Worm (Caenorhabditis elegans): ENCODE data around the gene Y43F8B.9.

The Y43F8B.9 gene

DNA sequence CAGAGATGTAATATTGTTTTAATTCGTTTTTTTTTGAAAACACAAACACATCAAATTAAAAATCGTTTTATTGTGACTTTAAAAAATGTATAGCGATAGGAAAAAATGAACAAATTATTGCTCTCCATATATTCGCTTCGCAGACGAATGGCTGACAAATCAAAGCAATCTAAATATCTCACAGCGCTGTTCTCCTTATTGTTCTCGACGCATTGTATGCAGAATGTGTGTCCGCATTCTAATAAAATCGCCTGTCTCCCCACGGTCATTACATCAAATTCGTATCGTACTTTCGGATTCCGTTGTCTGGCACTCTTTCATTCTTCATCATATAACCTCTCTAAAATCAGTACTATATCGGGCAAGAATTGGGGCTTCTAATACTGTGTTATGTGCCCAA, at the start of gene Y43F8B.9:
Y43F8B.9 (plus strand) TSS at position 301 of the 400 bp plus-strand sequence.
- TF ChIP-seq ets-7 (tag; optimal IDR thresholded peaks at IDR 0.05): no peak

- TF ChIP-seq tbx-37 (GFP tag; conservative IDR thresholded peaks at IDR 0.05): no peak
- TF ChIP-seq ets-7 (tag; optimal IDR thresholded peaks at IDR 0.05): no peak
- TF ChIP-seq scrt-1 (GFP tag; IDR thresholded peaks at IDR 0.05): no peak
- no peak for TF ChIP-seq pes-1 (GFP tag; IDR thresholded peaks at IDR 0.05)
- no peak for TF ChIP-seq ama-1 (optimal IDR thresholded peaks at IDR 0.05)
- TF ChIP-seq hmbx-1 (tag; optimal IDR thresholded peaks at IDR 0.05): no peak
- TF ChIP-seq F13C5.2 (tag; optimal IDR thresholded peaks at IDR 0.05): no peak
- TF ChIP-seq tbx-11 (GFP tag; IDR thresholded peaks at IDR 0.05): no peak
- no peak for TF ChIP-seq B0310.2 (tag; optimal IDR thresholded peaks at IDR 0.05)
These were observed 49.0 kb upstream of the Y43F8B.9 start for ce11 chrV:19428936-19429335.

ce11 chrV:19429605-19430004, 48.3 kb upstream of the Y43F8B.9 start:
- TF ChIP-seq pes-1 (GFP tag; IDR thresholded peaks at IDR 0.05) (no peak), B0310.2 (tag; optimal IDR thresholded peaks at IDR 0.05) (no peak), sea-1 (GFP tag; conservative IDR thresholded peaks at IDR 0.05) (no peak), hmbx-1 (tag; optimal IDR thresholded peaks at IDR 0.05) (no peak), ama-1 (optimal IDR thresholded peaks at IDR 0.05) (no peak), ceh-13 (GFP tag; optimal IDR thresholded peaks at IDR 0.05) (no peak), ets-7 (tag; optimal IDR thresholded peaks at IDR 0.05) (no peak), tbx-11 (GFP tag; IDR thresholded peaks at IDR 0.05) (no peak), scrt-1 (GFP tag; IDR thresholded peaks at IDR 0.05) (no peak)

DNA sequence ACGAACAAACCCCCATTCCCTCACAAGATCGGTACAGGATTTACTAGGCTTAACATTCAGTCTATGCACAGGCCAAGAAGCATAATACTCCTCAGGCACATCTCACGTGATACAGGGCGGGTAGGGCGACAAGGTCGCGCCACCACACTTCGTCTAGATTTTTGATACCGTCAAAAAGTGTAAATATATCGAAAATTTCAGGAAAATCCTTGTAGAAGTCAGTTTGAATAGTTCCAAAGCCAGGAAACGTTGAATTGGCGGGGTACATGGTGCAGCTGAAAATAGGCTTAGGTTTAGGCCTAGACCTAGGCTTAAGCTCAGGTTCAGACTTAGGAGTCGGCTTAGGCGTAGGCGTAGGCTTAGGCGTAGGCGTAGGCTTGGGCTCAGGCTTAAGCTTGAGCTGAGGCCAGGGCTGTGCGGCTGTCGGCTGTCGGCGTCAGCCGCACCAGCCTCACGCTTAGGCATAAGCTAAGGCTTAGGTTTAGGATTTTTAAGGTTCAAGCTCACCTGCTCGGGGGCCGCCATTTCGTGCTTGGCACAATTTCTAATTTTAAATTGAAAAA, 47.5 kb upstream of the Y43F8B.9 start:
- TF ChIP-seq hmg-4 (GFP tag; optimal IDR thresholded peaks at IDR 0.05) (peak; percentile 26), hmbx-1 (tag; optimal IDR thresholded peaks at IDR 0.05) (no peak), tra-4 (tag; optimal IDR thresholded peaks at IDR 0.05) (no peak), tbx-11 (GFP tag; IDR thresholded peaks at IDR 0.05) (no peak), hnd-1 (tag; optimal IDR thresholded peaks at IDR 0.05) (no peak), ets-7 (tag; optimal IDR thresholded peaks at IDR 0.05) (no peak), B0310.2 (tag; optimal IDR thresholded peaks at IDR 0.05) (no peak), ceh-36 (tag; optimal IDR thresholded peaks at IDR 0.05) (peak; percentile 50), aly-1 (tag; optimal IDR thresholded peaks at IDR 0.05) (no peak)

DNA sequence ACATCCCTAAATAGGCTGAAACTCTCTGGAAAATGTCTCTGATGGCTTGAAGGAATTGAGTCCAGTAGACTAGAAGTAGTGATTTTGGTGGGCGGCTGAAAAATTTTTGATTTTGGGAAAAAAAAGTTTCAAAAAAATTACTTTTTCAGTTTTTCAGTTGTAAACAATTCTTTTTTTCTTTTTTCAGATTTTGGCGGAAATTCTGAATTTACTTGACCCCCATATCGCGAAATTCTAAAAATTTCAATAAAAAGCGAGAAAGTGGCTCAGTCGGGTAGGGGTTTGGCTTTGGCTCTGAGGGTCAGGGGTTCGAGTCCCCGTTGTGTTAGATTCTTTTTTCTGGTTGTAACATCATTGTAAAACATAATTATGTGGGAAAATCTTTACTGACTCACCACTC, 46.9 kb upstream of the Y43F8B.9 start, which contains the start of gene srw-85:
srw-85 (minus strand) TSS at position 101 of the 400 bp plus-strand sequence.
- TF ChIP-seq ceh-13 (GFP tag; optimal IDR thresholded peaks at IDR 0.05) (no peak), tra-4 (tag; optimal IDR thresholded peaks at IDR 0.05) (no peak), tbx-11 (GFP tag; IDR thresholded peaks at IDR 0.05) (no peak), B0310.2 (tag; optimal IDR thresholded peaks at IDR 0.05) (no peak), sea-1 (GFP tag; conservative IDR thresholded peaks at IDR 0.05) (no peak), flt-1 (GFP tag; IDR thresholded peaks at IDR 0.05) (no peak), ceh-36 (tag; optimal IDR thresholded peaks at IDR 0.05) (no peak), F13C5.2 (tag; optimal IDR thresholded peaks at IDR 0.05) (no peak), aly-1 (tag; optimal IDR thresholded peaks at IDR 0.05) (no peak), hmg-4 (GFP tag; optimal IDR thresholded peaks at IDR 0.05) (no peak), pes-1 (GFP tag; IDR thresholded peaks at IDR 0.05) (no peak), scrt-1 (GFP tag; IDR thresholded peaks at IDR 0.05) (no peak), ets-7 (tag; optimal IDR thresholded peaks at IDR 0.05) (no peak), hmbx-1 (tag; optimal IDR thresholded peaks at IDR 0.05) (no peak), hnd-1 (tag; optimal IDR thresholded peaks at IDR 0.05) (no peak), tbx-37 (GFP tag; conservative IDR thresholded peaks at IDR 0.05) (no peak), ama-1 (optimal IDR thresholded peaks at IDR 0.05) (no peak)

- TF ChIP-seq ama-1 (optimal IDR thresholded peaks at IDR 0.05) (no peak), tra-4 (tag; optimal IDR thresholded peaks at IDR 0.05) (no peak), tbx-11 (GFP tag; IDR thresholded peaks at IDR 0.05) (no peak), hmg-4 (GFP tag; optimal IDR thresholded peaks at IDR 0.05) (no peak)
These were observed 45.9 kb upstream of the Y43F8B.9 start for ce11 chrV:19432030-19432429.

- no peak for TF ChIP-seq scrt-1 (GFP tag; IDR thresholded peaks at IDR 0.05)
- no peak for TF ChIP-seq ceh-13 (GFP tag; optimal IDR thresholded peaks at IDR 0.05)
- TF ChIP-seq ama-1 (optimal IDR thresholded peaks at IDR 0.05): no peak
- TF ChIP-seq ceh-36 (tag; optimal IDR thresholded peaks at IDR 0.05): no peak
- TF ChIP-seq ets-7 (tag; optimal IDR thresholded peaks at IDR 0.05): no peak
- no peak for TF ChIP-seq hmg-4 (GFP tag; optimal IDR thresholded peaks at IDR 0.05)
- no peak for TF ChIP-seq tra-4 (tag; optimal IDR thresholded peaks at IDR 0.05)
- TF ChIP-seq tbx-37 (GFP tag; conservative IDR thresholded peaks at IDR 0.05): no peak
- TF ChIP-seq F13C5.2 (tag; optimal IDR thresholded peaks at IDR 0.05): no peak
- no peak for TF ChIP-seq pes-1 (GFP tag; IDR thresholded peaks at IDR 0.05)
- TF ChIP-seq tbx-11 (GFP tag; IDR thresholded peaks at IDR 0.05): no peak
- TF ChIP-seq aly-1 (tag; optimal IDR thresholded peaks at IDR 0.05): no peak
These were observed 45.0 kb upstream of the Y43F8B.9 start, which contains the start of gene C25F9.11 for ce11 chrV:19432972-19433371. TSS of gene C25F9.11 (minus strand) at chrV:19433072.

- TF ChIP-seq hnd-1 (tag; optimal IDR thresholded peaks at IDR 0.05): no peak
- no peak for TF ChIP-seq tra-4 (tag; optimal IDR thresholded peaks at IDR 0.05)
- no peak for TF ChIP-seq ceh-13 (GFP tag; optimal IDR thresholded peaks at IDR 0.05)
- no peak for TF ChIP-seq aly-1 (tag; optimal IDR thresholded peaks at IDR 0.05)
- no peak for TF ChIP-seq ets-7 (tag; optimal IDR thresholded peaks at IDR 0.05)
- no peak for TF ChIP-seq sea-1 (GFP tag; conservative IDR thresholded peaks at IDR 0.05)
- no peak for TF ChIP-seq B0310.2 (tag; optimal IDR thresholded peaks at IDR 0.05)
- no peak for TF ChIP-seq tbx-11 (GFP tag; IDR thresholded peaks at IDR 0.05)
- TF ChIP-seq hmg-4 (GFP tag; optimal IDR thresholded peaks at IDR 0.05): no peak
- no peak for TF ChIP-seq ceh-36 (tag; optimal IDR thresholded peaks at IDR 0.05)
- TF ChIP-seq F13C5.2 (tag; optimal IDR thresholded peaks at IDR 0.05): no peak
- no peak for TF ChIP-seq tbx-37 (GFP tag; conservative IDR thresholded peaks at IDR 0.05)
- no peak for TF ChIP-seq pes-1 (GFP tag; IDR thresholded peaks at IDR 0.05)
- no peak for TF ChIP-seq ama-1 (optimal IDR thresholded peaks at IDR 0.05)
These were observed 44.0 kb upstream of the Y43F8B.9 start, which contains the start of gene C25F9.16 for ce11 chrV:19433806-19434437. TSS of gene C25F9.16 (plus strand) at chrV:19434387.

All from whole organism, early embryonic.